Worm (Caenorhabditis elegans) whole organism, late embryonic: ENCODE measurements around the gene msp-51.
"Not testable (repeated sequence)": the region's sequence is repeated elsewhere in the genome, so short reads cannot be mapped to it uniquely, and the experiment has no call there.

Experiments used
- C38D4.7 ChIP-seq: fragments of 200-800 bp; sonication (Bioruptor generic); optimal IDR thresholded peaks from 2 replicates; lab custom pipeline; 2018; ENCODE audit warnings: mild to moderate bottlenecking, missing genetic modification characterization, moderate library complexity, missing compliant biosample characterization
- F13H6.1 ChIP-seq: sonication (generic microtip); optimal IDR thresholded peaks from 2 replicates; lab custom pipeline; 2016; ENCODE audit warnings: missing genetic modification characterization, missing compliant biosample characterization
- K02D7.2 ChIP-seq: sonication (generic microtip); optimal IDR thresholded peaks from 2 replicates; lab custom pipeline; 2017; ENCODE audit warnings: mild to moderate bottlenecking, missing genetic modification characterization, missing compliant biosample characterization
- T23F11.4 ChIP-seq: fragments of 200-800 bp; sonication (Bioruptor generic); optimal IDR thresholded peaks from 2 replicates; lab custom pipeline; 2018; ENCODE audit warnings: mild to moderate bottlenecking, missing genetic modification characterization, missing compliant biosample characterization
- Y22D7AL.16 ChIP-seq: sonication (generic microtip); optimal IDR thresholded peaks from 2 replicates; lab custom pipeline; 2016; ENCODE audit warnings: missing genetic modification characterization, missing compliant biosample characterization
- ceh-18 ChIP-seq: sonication (generic microtip); optimal IDR thresholded peaks from 2 replicates; lab custom pipeline; 2016; ENCODE audit warnings: missing genetic modification characterization, missing compliant biosample characterization
- ceh-2 ChIP-seq: sonication (generic microtip); optimal IDR thresholded peaks from 2 replicates; lab custom pipeline; 2016; ENCODE audit warnings: missing genotype, missing genetic modification characterization, missing compliant biosample characterization
- ceh-22 ChIP-seq: sonication (generic microtip); optimal IDR thresholded peaks from 2 replicates; lab custom pipeline; 2017; ENCODE audit warnings: missing biosample characterization, missing genetic modification characterization
- ceh-24 ChIP-seq: sonication (generic microtip); optimal IDR thresholded peaks from 2 replicates; lab custom pipeline; 2016; ENCODE audit warnings: mild to moderate bottlenecking, missing genetic modification characterization, missing compliant biosample characterization
- ceh-31 ChIP-seq: sonication (generic microtip); optimal IDR thresholded peaks from 2 replicates; lab custom pipeline; 2016; ENCODE audit warnings: missing genetic modification characterization, missing compliant biosample characterization
- ceh-48 ChIP-seq: sonication (generic microtip); optimal IDR thresholded peaks from 2 replicates; lab custom pipeline; 2016; ENCODE audit warnings: missing genetic modification characterization, inconsistent platforms, missing compliant biosample characterization
- ceh-9 ChIP-seq: sonication (generic microtip); optimal IDR thresholded peaks from 2 replicates; lab custom pipeline; 2016; ENCODE audit warnings: mild to moderate bottlenecking, missing genetic modification characterization, inconsistent platforms, missing compliant biosample characterization
- dmd-4 ChIP-seq: sonication (generic microtip); optimal IDR thresholded peaks from 2 replicates; lab custom pipeline; 2016; ENCODE audit warnings: borderline replicate concordance, missing genetic modification characterization, missing compliant biosample characterization
- dve-1 ChIP-seq: sonication (generic microtip); optimal IDR thresholded peaks from 2 replicates; lab custom pipeline; 2017; ENCODE audit warnings: antibody characterized with exemption, mild to moderate bottlenecking, missing genetic modification characterization, missing compliant biosample characterization
- elt-2 ChIP-seq: sonication (generic microtip); optimal IDR thresholded peaks from 2 replicates; lab custom pipeline; 2016; ENCODE audit warnings: missing genetic modification reagents, missing genetic modification characterization, missing compliant biosample characterization
- ets-4 ChIP-seq: sonication (generic microtip); optimal IDR thresholded peaks from 2 replicates; lab custom pipeline; 2016; ENCODE audit warnings: missing genetic modification characterization, missing compliant biosample characterization
- eyg-1 ChIP-seq: sonication (generic microtip); optimal IDR thresholded peaks from 2 replicates; lab custom pipeline; 2016; ENCODE audit warnings: missing genotype, missing genetic modification characterization, missing compliant biosample characterization
- fkh-10 ChIP-seq: fragments of 150-350 bp; optimal IDR thresholded peaks from 2 replicates; lab custom pipeline; 2014; ENCODE audit warnings: missing biosample characterization, missing genetic modification reagents, missing genetic modification characterization
- hlh-6 ChIP-seq: sonication (generic microtip); optimal IDR thresholded peaks from 2 replicates; lab custom pipeline; 2016; ENCODE audit warnings: missing genotype, missing genetic modification characterization, missing compliant biosample characterization
- lim-6 ChIP-seq: sonication (generic microtip); optimal IDR thresholded peaks from 2 replicates; lab custom pipeline; 2016; ENCODE audit warnings: missing genetic modification characterization, missing compliant biosample characterization
- madf-2 ChIP-seq: sonication (generic microtip); optimal IDR thresholded peaks from 2 replicates; lab custom pipeline; 2017; ENCODE audit warnings: missing genetic modification characterization, missing compliant biosample characterization
- mec-3 ChIP-seq: sonication (generic microtip); optimal IDR thresholded peaks from 2 replicates; lab custom pipeline; 2016; ENCODE audit warnings: borderline replicate concordance, missing genetic modification characterization, missing compliant biosample characterization
- nhr-11 ChIP-seq: fragments of 150-350 bp; optimal IDR thresholded peaks from 2 replicates; lab custom pipeline; 2014; ENCODE audit warnings: missing biosample characterization, missing genetic modification characterization
- nhr-232 ChIP-seq: sonication (generic microtip); optimal IDR thresholded peaks from 2 replicates; lab custom pipeline; 2016; ENCODE audit warnings: missing genetic modification characterization, missing compliant biosample characterization
- pat-9 ChIP-seq: fragments of 200-800 bp; sonication (Bioruptor generic); optimal IDR thresholded peaks from 2 replicates; lab custom pipeline; 2018; ENCODE audit warnings: mild to moderate bottlenecking, missing genetic modification characterization, moderate library complexity, missing compliant biosample characterization
- pros-1 ChIP-seq: fragments of 150-350 bp; optimal IDR thresholded peaks from 2 replicates; lab custom pipeline; 2014; ENCODE audit warnings: missing biosample characterization, missing genetic modification reagents, missing genetic modification characterization
- ref-2 ChIP-seq: sonication (generic microtip); optimal IDR thresholded peaks from 2 replicates; lab custom pipeline; 2016; ENCODE audit warnings: missing genetic modification characterization, missing compliant biosample characterization
- sox-4 ChIP-seq: sonication (generic microtip); optimal IDR thresholded peaks from 2 replicates; lab custom pipeline; 2017; ENCODE audit warnings: mild to moderate bottlenecking, missing genetic modification characterization, inconsistent platforms, missing compliant biosample characterization
- syd-9 ChIP-seq: sonication (generic microtip); optimal IDR thresholded peaks from 2 replicates; lab custom pipeline; 2016; ENCODE audit warnings: mild to moderate bottlenecking, missing genetic modification characterization, moderate library complexity, missing compliant biosample characterization
- ttx-3 ChIP-seq: sonication (generic microtip); optimal IDR thresholded peaks from 2 replicates; lab custom pipeline; 2016; ENCODE audit warnings: missing genetic modification reagents, missing genetic modification characterization, missing compliant biosample characterization
- unc-3 ChIP-seq, 2 experiments: fragments of 200-800 bp in 1 of 2; sonication (Bioruptor generic) in 1 of 2; sonication (generic microtip) in 1 of 2; conservative IDR thresholded peaks in 1 of 2; optimal IDR thresholded peaks in 1 of 2; 2 replicates each; pipeline versions ENCODE4 v1.3.6 to Lab custom; 2016 to 2022; ENCODE audit warnings: missing compliant biosample characterization in 2 of 2, missing genetic modification characterization in 2 of 2, missing genetic modification reagents in 1 of 2
- unc-42 ChIP-seq: sonication (generic microtip); optimal IDR thresholded peaks from 2 replicates; lab custom pipeline; 2016; ENCODE audit warnings: missing genotype, missing genetic modification characterization, missing compliant biosample characterization
- unc-55 ChIP-seq: sonication (generic microtip); optimal IDR thresholded peaks from 2 replicates; lab custom pipeline; 2017; ENCODE audit warnings: missing biosample characterization, missing genetic modification reagents, missing genetic modification characterization
- unc-86 ChIP-seq: sonication (generic microtip); optimal IDR thresholded peaks from 2 replicates; lab custom pipeline; 2016; ENCODE audit warnings: missing genetic modification characterization, missing compliant biosample characterization
- zip-5 ChIP-seq: sonication (generic microtip); optimal IDR thresholded peaks from 2 replicates; lab custom pipeline; 2016; ENCODE audit warnings: missing genetic modification characterization, missing compliant biosample characterization

Gene msp-51

DNA sequence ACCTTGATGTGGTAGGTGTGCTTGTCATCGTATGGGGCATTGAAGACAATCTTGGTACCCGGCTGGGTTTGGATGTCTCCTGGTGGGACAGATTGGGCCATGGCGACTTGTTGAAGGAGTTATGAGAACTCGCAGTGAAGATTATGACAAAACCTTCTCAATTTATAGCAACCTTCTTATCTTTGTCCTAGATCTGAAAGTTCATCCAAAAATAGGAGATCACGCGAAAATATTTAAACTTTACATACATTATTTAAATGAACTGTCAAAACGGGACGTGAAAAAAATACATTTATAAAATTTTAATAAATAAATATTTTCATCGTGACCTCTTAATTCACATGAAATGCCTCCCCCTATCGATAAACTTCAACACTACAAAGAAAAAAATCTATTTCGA lies 17.9 kb upstream of the msp-51 start, which contains the start of the genes msp-59 and ZK354.2:
Gene msp-59, minus strand, starts transcription at position 101 of the 400 bp plus-strand sequence.
Gene ZK354.2, plus strand, starts transcription at position 395 of the 400 bp plus-strand sequence.
- not testable (repeated sequence) for TF ChIP-seq elt-2 (tag; lab: Kevin White, UChicago); ceh-24; syd-9 (tag; lab: Kevin White, UChicago)

DNA sequence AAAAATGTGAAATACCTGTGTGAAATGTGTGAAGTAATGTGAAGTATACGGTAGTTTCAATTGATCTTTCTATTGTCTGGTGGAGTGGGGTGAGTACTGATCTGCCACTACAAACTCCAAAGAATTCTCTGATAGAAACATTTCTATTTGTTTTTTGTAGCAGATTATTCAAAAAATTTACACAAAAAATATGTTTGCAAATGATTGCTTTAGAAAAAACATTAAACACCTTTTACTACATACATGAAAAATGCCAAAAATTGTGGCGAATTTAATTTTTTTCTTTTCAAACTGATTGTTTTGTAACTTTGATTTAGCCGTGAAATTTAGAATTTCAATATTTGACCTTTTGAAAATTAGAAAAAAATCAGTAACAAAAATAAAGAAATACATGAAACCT lies 14.6 kb upstream of the msp-51 start, which contains the start of gene ZK354.3:
Gene ZK354.3, plus strand, starts transcription at position 301 of the 400 bp plus-strand sequence.
- TF ChIP-seq ceh-48 (tag; lab: Kevin White, UChicago) (no peak), ceh-2 (tag; lab: Kevin White, UChicago) (no peak), nhr-11 (no peak), K02D7.2 (tag; lab: Kevin White, UChicago) (no peak), dmd-4 (no peak), ceh-31 (tag; lab: Kevin White, UChicago) (no peak), unc-42 (tag; lab: Kevin White, UChicago) (no peak), T23F11.4 (GFP tag; lab: Kevin White, UChicago) (no peak), sox-4 (tag; lab: Kevin White, UChicago) (no peak), fkh-10 (GFP tag; lab: Kevin White, UChicago) (no peak), elt-2 (tag; lab: Kevin White, UChicago) (no peak), ceh-18 (tag; lab: Kevin White, UChicago) (no peak), ceh-24 (no peak), unc-55 (GFP tag; lab: Kevin White, UChicago) (no peak), C38D4.7 (GFP tag; lab: Kevin White, UChicago) (no peak), Y22D7AL.16 (tag; lab: Kevin White, UChicago) (no peak), zip-5 (no peak), ceh-22 (tag; lab: Kevin White, UChicago) (no peak)
- TF ChIP-seq, all 69 proteins: peak for 0

DNA sequence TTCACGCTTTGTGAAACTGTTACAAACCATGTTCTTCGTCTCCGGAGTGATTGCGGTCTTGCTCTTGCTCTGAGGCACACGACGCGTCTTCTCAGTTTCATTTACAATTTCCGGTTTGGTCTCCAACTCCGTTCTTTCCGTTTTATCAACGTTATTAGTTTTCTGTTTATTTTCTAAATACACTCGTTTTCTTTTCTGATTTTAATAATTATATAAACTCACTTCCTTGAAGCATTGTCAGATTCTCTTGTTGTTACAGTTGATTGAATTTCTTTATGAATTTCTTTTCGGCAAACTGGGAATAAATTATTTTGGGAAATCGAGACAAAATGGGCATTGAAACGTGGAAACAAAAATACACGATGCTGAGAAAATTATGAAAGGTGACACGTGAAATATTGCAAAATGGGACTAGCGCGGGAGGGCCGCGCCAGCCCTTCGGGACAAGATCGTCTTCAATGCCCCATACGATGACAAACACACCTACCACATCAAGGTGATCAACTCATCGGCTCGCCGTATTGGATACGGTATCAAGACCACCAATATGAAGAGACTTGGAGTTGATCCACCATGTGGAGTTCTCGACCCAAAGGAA lies 13.0 kb upstream of the msp-51 start, which contains the start of the genes ZK354.9 and msp-58:
Gene ZK354.9, minus strand, starts transcription at position 101 of the 598 bp plus-strand sequence.
Gene msp-58, plus strand, starts transcription at position 548 of the 598 bp plus-strand sequence.
- TF ChIP-seq nhr-232; ets-4 (tag; lab: Kevin White, UChicago); pros-1: not testable (repeated sequence)

DNA sequence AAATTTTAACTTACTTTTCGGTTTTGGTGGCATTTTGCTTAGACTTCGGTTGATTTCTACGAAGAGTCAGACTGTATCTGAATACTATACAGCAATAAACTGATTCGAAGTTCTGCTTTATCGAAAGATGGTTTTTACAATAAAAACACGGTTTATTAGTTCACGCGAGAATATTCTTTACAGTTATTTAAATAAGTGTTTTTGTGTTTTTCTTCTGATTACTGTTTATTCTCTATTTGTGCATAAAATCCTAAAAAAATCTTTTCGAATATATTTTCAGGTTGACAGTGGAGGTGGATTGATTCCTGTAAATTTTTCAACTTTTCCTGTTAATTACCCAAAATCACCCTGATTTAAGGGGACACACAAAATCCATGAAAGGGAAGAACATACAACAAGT lies 10.9 kb upstream of the msp-51 start, which contains the start of gene ZK354.8:
Gene ZK354.8, minus strand, starts transcription at position 101 of the 400 bp plus-strand sequence.
- TF ChIP-seq nhr-11 (no peak), sox-4 (tag; lab: Kevin White, UChicago) (no peak), F13H6.1 (no peak), C38D4.7 (GFP tag; lab: Kevin White, UChicago) (no peak), pat-9 (tag; lab: Kevin White, UChicago) (no peak), lim-6 (tag; lab: Kevin White, UChicago) (no peak), elt-2 (tag; lab: Kevin White, UChicago) (no peak), ceh-9 (no peak), ceh-48 (tag; lab: Kevin White, UChicago) (no peak), fkh-10 (GFP tag; lab: Kevin White, UChicago) (no peak), madf-2 (tag; lab: Kevin White, UChicago) (no peak), mec-3 (tag; lab: Kevin White, UChicago) (no peak), ceh-24 (no peak), ttx-3 (tag; lab: Kevin White, UChicago) (no peak)

DNA sequence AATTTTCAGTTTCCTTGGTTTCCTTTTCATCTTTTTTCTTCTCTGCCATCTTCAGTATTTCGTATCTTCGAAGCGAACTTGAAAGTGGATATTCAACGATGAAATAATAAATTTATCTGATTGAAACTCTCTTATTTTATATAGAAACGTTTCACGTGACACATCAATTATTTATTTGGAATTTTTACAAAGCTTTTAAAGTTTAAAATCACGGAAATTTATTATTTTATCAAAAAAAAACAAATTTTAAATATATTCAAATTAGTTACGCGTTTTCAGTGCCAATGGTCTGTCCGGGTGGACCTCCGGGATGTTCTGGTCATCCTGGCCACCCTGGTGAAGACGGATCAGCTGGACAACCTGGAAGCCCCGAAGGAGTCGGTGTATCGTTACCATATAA lies 7.9 kb upstream of the msp-51 start, which contains the start of gene ZK354.7:
Gene ZK354.7, minus strand, starts transcription at position 101 of the 400 bp plus-strand sequence.
- no peak for TF ChIP-seq hlh-6 (tag; lab: Kevin White, UChicago)
- no peak for TF ChIP-seq ceh-2 (tag; lab: Kevin White, UChicago)
- TF ChIP-seq ceh-18 (tag; lab: Kevin White, UChicago), result no peak
- TF ChIP-seq unc-86 (tag; lab: Kevin White, UChicago), result no peak
- TF ChIP-seq dve-1 (tag; lab: Kevin White, UChicago), result no peak
- TF ChIP-seq ref-2, result no peak
- TF ChIP-seq eyg-1, result no peak
- no peak for TF ChIP-seq unc-3 (GFP tag; conservative IDR thresholded peaks at IDR 0.05; lab: Robert Waterston, UW)
- TF ChIP-seq unc-3 (tag; optimal IDR thresholded peaks at IDR 0.05; lab: Kevin White, UChicago), result no peak
- TF ChIP-seq, all 69 proteins: peak for 0
